Fruit fly (Drosophila melanogaster): Measurements from ENCODE around the gene mid.

Gene mid

dm6 chr2L:5479128-5479527 lies 17.7 kb downstream of the mid start (continued):
- TF ChIP-seq CG12659 (GFP tag; optimal IDR thresholded peaks at IDR 0.05) (no peak), CG9609 (GFP tag; optimal IDR thresholded peaks at IDR 0.05) (no peak), z (GFP tag; IDR thresholded peaks at IDR 0.05) (no peak), ara (GFP tag; IDR thresholded peaks at IDR 0.05) (no peak), bcd (GFP tag; optimal IDR thresholded peaks at IDR 0.05) (no peak), mirr (GFP tag; optimal IDR thresholded peaks at IDR 0.05) (no peak), tio (GFP tag; optimal IDR thresholded peaks at IDR 0.05) (no peak), CG18619 (GFP tag; optimal IDR thresholded peaks at IDR 0.05) (no peak), Chrac-16 (GFP tag; optimal IDR thresholded peaks at IDR 0.05) (no peak), fu2 (GFP tag; optimal IDR thresholded peaks at IDR 0.05) (no peak), CG9817 (tag; optimal IDR thresholded peaks at IDR 0.05) (no peak), Camta (GFP tag; optimal IDR thresholded peaks at IDR 0.05) (no peak), cwo (GFP tag; optimal IDR thresholded peaks at IDR 0.05) (no peak), CG31441 (GFP tag; IDR thresholded peaks at IDR 0.05) (no peak), CG12769 (tag; optimal IDR thresholded peaks at IDR 0.05) (no peak), bsh (GFP tag; optimal IDR thresholded peaks at IDR 0.05) (peak in 1 of 2 experiments; percentile 7), tup (GFP tag; optimal IDR thresholded peaks at IDR 0.05) (no peak), CG7963 (GFP tag; IDR thresholded peaks at IDR 0.05; ENCODE audit: partially characterized antibody) (no peak), Sox102F (GFP tag; optimal IDR thresholded peaks at IDR 0.05) (peak; percentile 4), aop (GFP tag; IDR thresholded peaks at IDR 0.05) (no peak), CG11093 (GFP tag; IDR thresholded peaks at IDR 0.05) (no peak), Sry-β (GFP tag; optimal IDR thresholded peaks at IDR 0.05) (no peak), ab (GFP tag; optimal IDR thresholded peaks at IDR 0.05) (no peak), danr (GFP tag; IDR thresholded peaks at IDR 0.05) (no peak), CG9932 (GFP tag; IDR thresholded peaks at IDR 0.05) (no peak), Pdp1 (GFP tag; optimal IDR thresholded peaks at IDR 0.05) (no peak), CG10267 (tag; optimal IDR thresholded peaks at IDR 0.05) (peak; percentile 3), usp (GFP tag; optimal IDR thresholded peaks at IDR 0.05) (no peak)

- peak; percentile 20 for TF ChIP-seq CG2712 (tag; optimal IDR thresholded peaks at IDR 0.05)
- TF ChIP-seq tin (GFP tag; optimal IDR thresholded peaks at IDR 0.05) = peak; percentile 13
- TF ChIP-seq prd (optimal IDR thresholded peaks at IDR 0.05) = no peak
- peak; percentile 43; the same call in 2 of the 3 replicates for TF ChIP-seq prd (GFP tag; IDR thresholded peaks at IDR 0.05)
- TF ChIP-seq CG1603 (tag; optimal IDR thresholded peaks at IDR 0.05) = peak; percentile 23
- TF ChIP-seq CG10267 (tag; optimal IDR thresholded peaks at IDR 0.05) = peak; percentile 13
- TF ChIP-seq lbe (GFP tag; optimal IDR thresholded peaks at IDR 0.05) = peak; percentile 18
- TF ChIP-seq nom (GFP tag; optimal IDR thresholded peaks at IDR 0.05) = peak; percentile 78
- peak; percentile 10 for TF ChIP-seq CG14710 (tag; optimal IDR thresholded peaks at IDR 0.05)
- 0 out of 3 replicates have a peak, but pooled peaks have one; percentile 34 for TF ChIP-seq zfh1 (GFP tag; IDR thresholded peaks at IDR 0.05)
- no peak for TF ChIP-seq BtbVII (GFP tag; optimal IDR thresholded peaks at IDR 0.05)
- peak; percentile 45 for TF ChIP-seq CG9727 (GFP tag; optimal IDR thresholded peaks at IDR 0.05)
- TF ChIP-seq lola (GFP tag; optimal IDR thresholded peaks at IDR 0.05) = peak in 1 of 3 experiments; percentile 36
- no peak for TF ChIP-seq CG30403 (GFP tag; optimal IDR thresholded peaks at IDR 0.05)
- TF ChIP-seq Mrtf (GFP tag; IDR thresholded peaks at IDR 0.05) = no peak
- TF ChIP-seq slou (GFP tag; optimal IDR thresholded peaks at IDR 0.05) = no peak
- no peak for TF ChIP-seq sd (tag; optimal IDR thresholded peaks at IDR 0.05)
- no peak for TF ChIP-seq CG17568 (GFP tag; optimal IDR thresholded peaks at IDR 0.05)
- TF ChIP-seq sens (GFP tag) = peak; percentile 56
- peak; percentile 11 for TF ChIP-seq Med (GFP tag)
- peak; percentile 58 for TF ChIP-seq dmrt11E (tag; optimal IDR thresholded peaks at IDR 0.05)
- TF ChIP-seq dan (GFP tag; IDR thresholded peaks at IDR 0.05) = 0 out of 2 replicates have a peak, but pooled peaks have one; percentile 20
- TF ChIP-seq Ets65A (GFP tag) = peak; percentile 94
- TF ChIP-seq Kr (GFP tag; optimal IDR thresholded peaks at IDR 0.05) = no peak
- no peak for TF ChIP-seq B-H1 (GFP tag; IDR thresholded peaks at IDR 0.05)
Measured at dm6 chr2L:5479971-5480370, 18.5 kb downstream of the mid start.

Data from whole organism, embryonic.